Fruit fly (Drosophila melanogaster): ENCODE measurements around the gene mRpL22.

Gene mRpL22

DNA sequence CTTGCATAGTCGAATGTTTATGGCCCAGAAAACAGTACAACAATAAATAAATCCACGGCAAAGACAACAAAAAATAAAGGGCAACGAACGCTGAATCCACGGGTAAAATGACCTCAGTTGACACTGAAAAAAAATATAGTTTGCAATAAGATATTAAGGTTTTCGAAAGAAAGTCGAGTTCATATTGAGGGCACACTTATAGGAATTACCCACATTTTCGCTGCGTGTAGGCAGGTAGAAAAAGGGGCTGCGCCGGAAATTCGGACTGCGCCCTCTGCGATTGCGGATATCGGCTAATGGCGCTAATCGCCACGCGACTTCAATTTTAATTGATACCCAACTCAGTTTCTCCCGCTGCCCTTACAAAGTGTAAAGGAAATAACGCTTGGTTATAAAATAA is 24.9 kb downstream of the mRpL22 start:
- no peak for TF ChIP-seq cnc (optimal IDR thresholded peaks at IDR 0.05)
- no peak for TF ChIP-seq CG7101 (tag; optimal IDR thresholded peaks at IDR 0.05)

DNA sequence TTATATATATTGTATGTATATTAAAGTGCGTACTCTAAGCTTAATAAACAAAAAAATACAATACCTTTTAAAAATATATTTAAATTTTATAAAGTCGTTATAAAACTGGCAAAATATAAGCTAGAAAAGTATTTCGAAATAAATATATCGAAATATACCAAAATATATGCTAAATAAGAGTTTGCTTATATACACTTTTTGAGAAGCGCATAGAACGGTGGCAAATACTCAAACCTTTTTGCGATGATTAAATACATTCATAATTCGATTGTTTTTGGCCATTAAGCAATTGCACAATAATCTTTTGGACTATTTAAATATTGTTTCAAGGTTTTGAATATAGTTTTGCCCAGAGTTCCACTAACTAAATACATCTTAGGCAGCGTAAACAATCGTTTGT is 25.4 kb downstream of the mRpL22 start:
- TF ChIP-seq cic (GFP tag; optimal IDR thresholded peaks at IDR 0.05) (no peak), CG5204 (GFP tag; optimal IDR thresholded peaks at IDR 0.05) (no peak), pad (GFP tag; optimal IDR thresholded peaks at IDR 0.05) (no peak), Clk (GFP tag; optimal IDR thresholded peaks at IDR 0.05) (no peak), ovo (GFP tag; optimal IDR thresholded peaks at IDR 0.05) (no peak), CG7101 (tag; optimal IDR thresholded peaks at IDR 0.05) (no peak), CG14711 (tag; optimal IDR thresholded peaks at IDR 0.05) (no peak), CG12768 (GFP tag; optimal IDR thresholded peaks at IDR 0.05) (no peak), cnc (optimal IDR thresholded peaks at IDR 0.05) (no peak), CG11617 (GFP tag; optimal IDR thresholded peaks at IDR 0.05) (no peak), Crg-1 (GFP tag; optimal IDR thresholded peaks at IDR 0.05) (no peak), tj (GFP tag; optimal IDR thresholded peaks at IDR 0.05) (no peak), CG33017 (tag; optimal IDR thresholded peaks at IDR 0.05) (no peak), CG1620 (GFP tag; optimal IDR thresholded peaks at IDR 0.05) (no peak), Mnt (GFP tag; optimal IDR thresholded peaks at IDR 0.05) (no peak), bab1 (GFP tag; optimal IDR thresholded peaks at IDR 0.05) (no peak), CG7045 (GFP tag; optimal IDR thresholded peaks at IDR 0.05) (no peak), kay (GFP tag; ENCODE audit: borderline replicate concordance) (no peak)

DNA sequence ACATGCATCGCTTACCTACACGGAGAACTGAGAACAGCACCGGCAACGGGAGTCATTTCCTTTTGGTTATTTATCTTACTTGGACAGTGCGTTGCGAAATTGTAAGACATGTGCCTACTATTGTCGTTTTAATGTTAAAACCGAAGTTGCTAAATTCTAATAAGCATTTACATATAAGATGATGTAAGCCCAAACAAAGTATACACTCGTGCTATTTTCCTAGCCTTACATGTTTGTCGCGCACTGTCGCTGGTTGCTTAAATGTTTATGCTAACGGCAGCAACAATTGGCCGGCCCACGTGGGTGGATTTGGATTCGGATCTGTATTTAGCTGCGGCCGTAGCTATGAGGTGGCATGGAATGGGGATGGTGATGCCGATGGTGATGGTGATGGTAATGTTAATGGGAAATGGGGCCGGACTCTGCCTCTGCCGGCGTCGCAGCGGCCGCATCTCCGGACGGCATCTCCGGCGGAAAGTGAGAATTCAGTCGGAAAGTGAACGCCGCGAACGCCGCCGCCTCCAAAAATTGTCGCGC is 27.5 kb downstream of the mRpL22 start, which contains the start of gene CG4829:
CG4829 (plus strand) TSS at position 487 of the 537 bp plus-strand sequence.
- TF ChIP-seq CG7101 (tag; optimal IDR thresholded peaks at IDR 0.05) (peak; percentile 14), ovo (GFP tag; optimal IDR thresholded peaks at IDR 0.05) (no peak), cnc (optimal IDR thresholded peaks at IDR 0.05) (no peak)

- no peak for TF ChIP-seq CG1620 (GFP tag; optimal IDR thresholded peaks at IDR 0.05)
- TF ChIP-seq bab1 (GFP tag; optimal IDR thresholded peaks at IDR 0.05) = peak; percentile 5
Observed at dm6 chrX:16813226-16813625, 29.5 kb downstream of the mRpL22 start.

- TF ChIP-seq bab1 (GFP tag; optimal IDR thresholded peaks at IDR 0.05) (peak; percentile 27), CG11617 (GFP tag; optimal IDR thresholded peaks at IDR 0.05) (no peak)
Observed at dm6 chrX:16814351-16814750, 30.6 kb downstream of the mRpL22 start.

dm6 chrX:16815168-16815567 is 31.4 kb downstream of the mRpL22 start:
- TF ChIP-seq kay (GFP tag; ENCODE audit: borderline replicate concordance) = no peak
- no peak for TF ChIP-seq tj (GFP tag; optimal IDR thresholded peaks at IDR 0.05)
- TF ChIP-seq CG33017 (tag; optimal IDR thresholded peaks at IDR 0.05) = no peak
- TF ChIP-seq CG14711 (tag; optimal IDR thresholded peaks at IDR 0.05) = no peak
- no peak for TF ChIP-seq CG7045 (GFP tag; optimal IDR thresholded peaks at IDR 0.05)

- no peak for TF ChIP-seq bab1 (GFP tag; optimal IDR thresholded peaks at IDR 0.05)
- no peak for TF ChIP-seq CG7045 (GFP tag; optimal IDR thresholded peaks at IDR 0.05)
- TF ChIP-seq CG12768 (GFP tag; optimal IDR thresholded peaks at IDR 0.05) = no peak
- TF ChIP-seq CG33017 (tag; optimal IDR thresholded peaks at IDR 0.05) = no peak
- TF ChIP-seq toe (GFP tag; optimal IDR thresholded peaks at IDR 0.05) = no peak
- no peak for TF ChIP-seq Crg-1 (GFP tag; optimal IDR thresholded peaks at IDR 0.05)
- no peak for TF ChIP-seq CG14711 (tag; optimal IDR thresholded peaks at IDR 0.05)
- no peak for TF ChIP-seq cnc (optimal IDR thresholded peaks at IDR 0.05)
- TF ChIP-seq Mnt (GFP tag; optimal IDR thresholded peaks at IDR 0.05) = no peak
- TF ChIP-seq ovo (GFP tag; optimal IDR thresholded peaks at IDR 0.05) = no peak
- TF ChIP-seq kay (GFP tag; ENCODE audit: borderline replicate concordance) = no peak
- no peak for TF ChIP-seq CG1620 (GFP tag; optimal IDR thresholded peaks at IDR 0.05)
- TF ChIP-seq Clk (GFP tag; optimal IDR thresholded peaks at IDR 0.05) = no peak
- TF ChIP-seq CG5204 (GFP tag; optimal IDR thresholded peaks at IDR 0.05) = no peak
- no peak for TF ChIP-seq cic (GFP tag; optimal IDR thresholded peaks at IDR 0.05)
- TF ChIP-seq pad (GFP tag; optimal IDR thresholded peaks at IDR 0.05) = no peak
- no peak for TF ChIP-seq Hr96 (GFP tag; optimal IDR thresholded peaks at IDR 0.05)
- TF ChIP-seq tj (GFP tag; optimal IDR thresholded peaks at IDR 0.05) = no peak
Observed at dm6 chrX:16816500-16816899, 32.8 kb downstream of the mRpL22 start.

DNA sequence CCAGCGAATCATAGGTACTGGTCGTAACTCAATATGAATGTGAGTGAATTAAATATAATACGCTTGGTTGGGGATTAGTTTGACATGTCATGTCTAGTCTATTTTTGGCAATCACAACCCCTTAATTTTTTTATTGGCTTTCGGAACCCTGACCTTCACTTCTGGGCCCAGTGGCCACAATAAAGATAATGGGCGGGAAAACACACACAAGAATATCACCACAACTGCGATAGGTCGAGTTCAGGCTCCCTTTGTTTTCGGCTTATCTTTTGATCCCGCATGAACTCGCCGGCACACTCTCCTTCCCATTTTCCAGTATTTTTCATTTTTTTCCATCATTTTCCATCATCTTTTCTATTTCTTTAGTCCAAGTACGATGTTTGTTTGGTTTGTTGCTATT is 34.5 kb downstream of the mRpL22 start:
- no peak for TF ChIP-seq CG7101 (tag; optimal IDR thresholded peaks at IDR 0.05)
- no peak for TF ChIP-seq cnc (optimal IDR thresholded peaks at IDR 0.05)
- no peak for TF ChIP-seq CG12768 (GFP tag; optimal IDR thresholded peaks at IDR 0.05)
- TF ChIP-seq Hr96 (GFP tag; optimal IDR thresholded peaks at IDR 0.05) = no peak
- no peak for TF ChIP-seq CG5204 (GFP tag; optimal IDR thresholded peaks at IDR 0.05)
- no peak for TF ChIP-seq CG1620 (GFP tag; optimal IDR thresholded peaks at IDR 0.05)
